Worm (Caenorhabditis elegans) whole organism, midembryonic: Measurements from ENCODE around the gene C15H9.11.

Experiments
- T22C8.4 ChIP-seq: fragments of 200-800 bp; sonication (Bioruptor generic); IDR thresholded peaks from 2 replicates; pipeline ENCODE4 v1.3.6; 2022; ENCODE audit warnings: missing genetic modification characterization, missing compliant biosample characterization
- cog-1 ChIP-seq: sonication (generic microtip); optimal IDR thresholded peaks from 2 replicates; lab custom pipeline; 2016; ENCODE audit warnings: missing genetic modification characterization, missing compliant biosample characterization
- flt-1 ChIP-seq: fragments of 200-800 bp; sonication (Bioruptor generic); IDR thresholded peaks from 2 replicates; pipeline ENCODE4 v1.3.6; 2022; ENCODE audit warnings: missing genetic modification characterization, missing compliant biosample characterization
- klf-2 ChIP-seq: fragments of 200-800 bp; sonication (Bioruptor generic); conservative IDR thresholded peaks from 2 replicates; pipeline ENCODE4 v1.3.6; 2022; ENCODE audit warnings: missing genetic modification reagents, missing genetic modification characterization, missing compliant biosample characterization
- med-1 ChIP-seq: sonication (generic microtip); optimal IDR thresholded peaks from 2 replicates; lab custom pipeline; 2017; ENCODE audit warnings: missing genetic modification characterization, mild to moderate bottlenecking, missing compliant biosample characterization, antibody characterized with exemption, missing genetic modification reagents; ENCODE audit not compliant: insufficient read depth
- ref-1 ChIP-seq: fragments of 200-800 bp; sonication (Bioruptor generic); conservative IDR thresholded peaks from 2 replicates; pipeline ENCODE4 v1.3.6; 2022; ENCODE audit warnings: missing genetic modification reagents, missing genetic modification characterization, missing compliant biosample characterization
- ztf-23 ChIP-seq: fragments of 200-800 bp; sonication (Bioruptor generic); IDR thresholded peaks from 2 replicates; pipeline ENCODE4 v1.3.6; 2022; ENCODE audit warnings: missing genetic modification reagents, missing genetic modification characterization, missing compliant biosample characterization
- ztf-29 ChIP-seq: fragments of 200-800 bp; sonication (Bioruptor generic); IDR thresholded peaks from 2 replicates; pipeline ENCODE4 v1.3.6; 2022; ENCODE audit warnings: missing genetic modification reagents, missing genetic modification characterization, missing compliant biosample characterization

- TF ChIP-seq cog-1 (tag; lab: Kevin White, UChicago) (peak; percentile 82), ztf-23 (GFP tag; lab: Robert Waterston, UW) (peak; percentile 70; the same call in 1 of the 2 replicates), flt-1 (GFP tag; lab: Robert Waterston, UW) (peak; percentile 91), klf-2 (GFP tag; lab: Robert Waterston, UW) (no peak), T22C8.4 (GFP tag; lab: Robert Waterston, UW) (no peak), ref-1 (GFP tag; lab: Robert Waterston, UW) (no peak), med-1 (GFP tag; lab: Kevin White, UChicago) (no peak), ztf-29 (GFP tag; lab: Robert Waterston, UW) (no peak)
Measured at ce11 chrX:6091967-6092366, 11.2 kb downstream of the C15H9.11 start, which contains the start of gene hsp-3.
